Fruit fly (Drosophila melanogaster) whole organism, wandering third instar larva: ENCODE results near the gene CG9733.

Experiments used
- Hr83 ChIP-seq: fragments of 200-300 bp; sonication (Bioruptor generic); optimal IDR thresholded peaks from 2 replicates; lab custom pipeline; 2016; ENCODE audit warnings: missing biosample characterization, mild to moderate bottlenecking, missing genetic modification characterization, moderate library complexity; ENCODE audit not compliant: poor library complexity, severe bottlenecking
- Mio ChIP-seq: sonication (Bioruptor generic); optimal IDR thresholded peaks from 2 replicates; lab custom pipeline; 2016; ENCODE audit warnings: missing biosample characterization, missing genetic modification characterization
- N ChIP-seq: fragments of >200 bp; optimal IDR thresholded peaks from 2 replicates; lab custom pipeline; 2018; ENCODE audit warnings: missing biosample characterization, missing external identifiers, missing genetic modification characterization
- OdsH ChIP-seq: fragments of 200-800 bp; sonication (Bioruptor generic); optimal IDR thresholded peaks from 2 replicates; lab custom pipeline; 2016; ENCODE audit warnings: missing biosample characterization, mild to moderate bottlenecking, missing genetic modification characterization
- ey ChIP-seq: fragments of 200-800 bp; sonication (Bioruptor generic); optimal IDR thresholded peaks from 2 replicates; lab custom pipeline; 2016; ENCODE audit warnings: missing biosample characterization, missing genetic modification characterization
- foxo ChIP-seq, 2 experiments: fragments of 200-800 bp; sonication (Bioruptor generic); optimal IDR thresholded peaks; 2 replicates in 1 of 2; 3 replicates in 1 of 2; lab custom pipeline; 2016 to 2017; ENCODE audit warnings: missing biosample characterization in 2 of 2, missing genetic modification characterization in 2 of 2
- fru ChIP-seq: fragments of 200-800 bp; sonication (Bioruptor generic); optimal IDR thresholded peaks from 3 replicates; lab custom pipeline; 2016; ENCODE audit warnings: missing biosample characterization, mild to moderate bottlenecking, missing genetic modification characterization
- jim ChIP-seq: fragments of 175-275, 200-325 bp; sonication (Bioruptor generic); optimal IDR thresholded peaks from 2 replicates; lab custom pipeline; 2016; ENCODE audit warnings: missing biosample characterization, mild to moderate bottlenecking, missing genetic modification characterization
- psq ChIP-seq: fragments of 200-800 bp; sonication (Bioruptor generic); optimal IDR thresholded peaks from 3 replicates; lab custom pipeline; 2017; ENCODE audit warnings: missing biosample characterization, mild to moderate bottlenecking, missing genetic modification characterization, moderate library complexity

DNA sequence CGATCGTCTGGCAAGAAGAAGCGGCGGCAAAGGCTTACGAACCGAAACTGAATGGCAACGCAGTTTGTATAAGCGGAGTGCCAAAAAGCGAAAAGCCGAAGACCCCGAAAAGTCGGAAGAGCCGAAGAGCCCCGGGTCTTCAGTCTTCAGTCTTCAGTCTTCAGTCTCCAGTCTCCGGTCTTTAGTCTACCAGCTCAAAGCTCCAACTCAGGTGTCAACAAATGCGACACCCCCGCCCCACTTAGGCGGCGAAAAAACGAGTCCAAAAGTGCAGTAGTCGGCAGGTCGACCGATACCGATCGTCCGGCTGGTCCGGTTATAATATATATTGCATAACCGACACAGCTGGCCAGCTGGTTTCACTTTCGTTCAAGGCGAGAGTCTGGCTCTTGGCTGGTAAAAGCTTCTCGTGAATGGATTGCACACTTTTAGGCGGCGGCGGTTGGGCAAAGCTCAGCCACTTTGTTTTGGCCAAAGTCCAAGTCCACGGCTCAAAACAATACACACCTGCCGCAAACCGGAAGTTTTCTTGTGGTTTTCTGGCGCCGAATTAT is 3.2 kb downstream of the CG9733 start, which contains the start of gene CG9737:
- TF ChIP-seq foxo (GFP tag; optimal IDR thresholded peaks at IDR 0.05; lab: Kevin White, UChicago) (no peak), N (GFP tag; lab: Kevin White, UChicago) (no peak), Mio (GFP tag; lab: Kevin White, UChicago) (no peak), jim (no peak), fru (GFP tag; lab: Kevin White, UChicago) (no peak), Hr83 (GFP tag; lab: Kevin White, UChicago) (no peak), psq (no peak), OdsH (GFP tag; lab: Kevin White, UChicago) (no peak), ey (GFP tag; lab: Kevin White, UChicago) (no peak)
